Worm (Caenorhabditis elegans): ENCODE data around the gene iff-2.
A peak's percentile ranks its signal among the peaks of the same experiment; 100 is the strongest.

The iff-2 gene

ce11 chrII:8559188-8559587 lies 2.0 kb downstream of the iff-2 start:
- TF ChIP-seq ces-1 (GFP tag; optimal IDR thresholded peaks at IDR 0.05), result peak; percentile 96
- no peak for TF ChIP-seq nhr-12 (tag; optimal IDR thresholded peaks at IDR 0.05)

ce11 chrII:8556166-8556565 lies 5.0 kb downstream of the iff-2 start, which contains the start of gene glb-27:
glb-27 (minus strand) TSS chrII:8556266.
- TF ChIP-seq nhr-76 (tag; optimal IDR thresholded peaks at IDR 0.05), result no peak
- TF ChIP-seq elt-3 (tag; optimal IDR thresholded peaks at IDR 0.05), result no peak
- no peak for TF ChIP-seq nhr-12 (tag; optimal IDR thresholded peaks at IDR 0.05)
- no peak for TF ChIP-seq ztf-11 (tag; optimal IDR thresholded peaks at IDR 0.05)
- no peak for TF ChIP-seq lin-32 (GFP tag; optimal IDR thresholded peaks at IDR 0.05)
- TF ChIP-seq sem-2 (GFP tag; optimal IDR thresholded peaks at IDR 0.05), result no peak
- TF ChIP-seq ham-2 (GFP tag; optimal IDR thresholded peaks at IDR 0.05), result no peak
- no peak for TF ChIP-seq elt-1 (tag; optimal IDR thresholded peaks at IDR 0.05; ENCODE audit: borderline replicate concordance, insufficient read depth)
- TF ChIP-seq blmp-1 (tag; optimal IDR thresholded peaks at IDR 0.05), result no peak
- no peak for TF ChIP-seq M03D4.4 (tag; optimal IDR thresholded peaks at IDR 0.05)
- no peak for TF ChIP-seq sptf-1 (tag; optimal IDR thresholded peaks at IDR 0.05)
- no peak for TF ChIP-seq mab-5 (tag; optimal IDR thresholded peaks at IDR 0.05)
- TF ChIP-seq snpc-4 (tag; optimal IDR thresholded peaks at IDR 0.05), result no peak
- no peak for TF ChIP-seq nhr-28 (tag; optimal IDR thresholded peaks at IDR 0.05)
- TF ChIP-seq cnd-1 (tag; optimal IDR thresholded peaks at IDR 0.05), result no peak

- TF ChIP-seq nhr-76 (tag; optimal IDR thresholded peaks at IDR 0.05), result no peak
- TF ChIP-seq ceh-43 (GFP tag; optimal IDR thresholded peaks at IDR 0.05), result no peak
- TF ChIP-seq lin-13 (tag; optimal IDR thresholded peaks at IDR 0.05), result no peak
- TF ChIP-seq unc-120 (tag; optimal IDR thresholded peaks at IDR 0.05; ENCODE audit: poor library complexity, severe bottlenecking), result no peak
- no peak for TF ChIP-seq nhr-237 (tag; optimal IDR thresholded peaks at IDR 0.05)
- no peak for TF ChIP-seq ham-2 (GFP tag; optimal IDR thresholded peaks at IDR 0.05)
- no peak for TF ChIP-seq lsy-2 (tag; optimal IDR thresholded peaks at IDR 0.05)
- no peak for TF ChIP-seq sptf-1 (tag; optimal IDR thresholded peaks at IDR 0.05)
- TF ChIP-seq ceh-83 (GFP tag; optimal IDR thresholded peaks at IDR 0.05), result no peak
- no peak for TF ChIP-seq bed-3 (GFP tag; optimal IDR thresholded peaks at IDR 0.05)
These were observed 6.6 kb downstream of the iff-2 start for ce11 chrII:8554568-8554967.

ce11 chrII:8551100-8551499 lies 10.1 kb downstream of the iff-2 start:
- TF ChIP-seq nhr-28 (tag; optimal IDR thresholded peaks at IDR 0.05) (no peak), ces-1 (GFP tag; optimal IDR thresholded peaks at IDR 0.05) (peak; percentile 73)

ce11 chrII:8546975-8547374 lies 14.2 kb downstream of the iff-2 start:
- TF ChIP-seq flh-1 (GFP tag; optimal IDR thresholded peaks at IDR 0.05) (peak; percentile 72), unc-120 (tag; optimal IDR thresholded peaks at IDR 0.05; ENCODE audit: poor library complexity, severe bottlenecking) (peak; percentile 68), bed-3 (GFP tag; optimal IDR thresholded peaks at IDR 0.05) (peak; percentile 84), unc-39 (tag; optimal IDR thresholded peaks at IDR 0.05) (peak; percentile 91), sem-2 (GFP tag; optimal IDR thresholded peaks at IDR 0.05) (peak; percentile 81), ceh-39 (tag; optimal IDR thresholded peaks at IDR 0.05) (no peak), blmp-1 (tag; optimal IDR thresholded peaks at IDR 0.05) (no peak), ceh-83 (GFP tag; optimal IDR thresholded peaks at IDR 0.05) (peak; percentile 96), mep-1 (tag; optimal IDR thresholded peaks at IDR 0.05) (peak; percentile 27), elt-1 (tag; optimal IDR thresholded peaks at IDR 0.05; ENCODE audit: borderline replicate concordance, insufficient read depth) (no peak), M03D4.4 (tag; optimal IDR thresholded peaks at IDR 0.05) (peak; percentile 90), nhr-28 (tag; optimal IDR thresholded peaks at IDR 0.05) (peak; percentile 37), nhr-76 (tag; optimal IDR thresholded peaks at IDR 0.05) (no peak), ces-1 (GFP tag; optimal IDR thresholded peaks at IDR 0.05) (no peak), tbx-8 (GFP tag; optimal IDR thresholded peaks at IDR 0.05) (peak; percentile 84), nhr-2 (tag; optimal IDR thresholded peaks at IDR 0.05) (no peak), cnd-1 (tag; optimal IDR thresholded peaks at IDR 0.05) (peak; percentile 94), lin-32 (GFP tag; optimal IDR thresholded peaks at IDR 0.05) (peak; percentile 86), ztf-11 (tag; optimal IDR thresholded peaks at IDR 0.05) (peak; percentile 29), drap-1 (GFP tag; optimal IDR thresholded peaks at IDR 0.05) (no peak), snpc-4 (tag; optimal IDR thresholded peaks at IDR 0.05) (no peak), nhr-237 (tag; optimal IDR thresholded peaks at IDR 0.05) (no peak), mls-2 (tag; optimal IDR thresholded peaks at IDR 0.05) (peak; percentile 90), zip-8 (tag; optimal IDR thresholded peaks at IDR 0.05) (no peak), lsy-2 (tag; optimal IDR thresholded peaks at IDR 0.05) (peak; percentile 17), ham-2 (GFP tag; optimal IDR thresholded peaks at IDR 0.05) (peak; percentile 89), pha-4 (tag; optimal IDR thresholded peaks at IDR 0.05) (peak; percentile 80), mab-5 (tag; optimal IDR thresholded peaks at IDR 0.05) (no peak), elt-3 (tag; optimal IDR thresholded peaks at IDR 0.05) (no peak), lin-13 (tag; optimal IDR thresholded peaks at IDR 0.05) (no peak), ceh-43 (GFP tag; optimal IDR thresholded peaks at IDR 0.05) (peak; percentile 85), nhr-12 (tag; optimal IDR thresholded peaks at IDR 0.05) (no peak), sptf-1 (tag; optimal IDR thresholded peaks at IDR 0.05) (no peak), unc-62 (GFP tag; optimal IDR thresholded peaks at IDR 0.05) (peak; percentile 57), hlh-1 (tag; optimal IDR thresholded peaks at IDR 0.05) (peak; percentile 74)

Data from whole organism, mixed stage, embryonic.